Worm (Caenorhabditis elegans) whole organism, L3 larva: ENCODE results near the gene rsp-3.

Experiments used
- unc-62 ChIP-seq: fragments of 150-350 bp; sonication (generic microtip); optimal IDR thresholded peaks from 4 replicates; lab custom pipeline; 2014; ENCODE audit warnings: missing biosample characterization, missing genetic modification reagents, missing genetic modification characterization
- zag-1 ChIP-seq: fragments of 150-350 bp; optimal IDR thresholded peaks from 2 replicates; lab custom pipeline; 2014; ENCODE audit warnings: missing biosample characterization, missing genetic modification characterization

ce11 chrIII:12658649-12659048 is 29.1 kb downstream of the rsp-3 start:
- TF ChIP-seq zag-1 (tag; lab: Kevin White, UChicago) (no peak), unc-62 (no peak)
